Worm (Caenorhabditis elegans) whole organism, L1 larva: ENCODE measurements around the gene K02E11.7.

Source experiments
- C04F5.9 ChIP-seq: sonication (generic microtip); optimal IDR thresholded peaks from 2 replicates; lab custom pipeline; 2016; ENCODE audit warnings: missing genetic modification characterization, missing compliant biosample characterization
- C34B4.2 ChIP-seq: sonication (generic microtip); optimal IDR thresholded peaks from 2 replicates; lab custom pipeline; 2017; ENCODE audit warnings: mild to moderate bottlenecking, missing genetic modification characterization, missing compliant biosample characterization
- aha-1 ChIP-seq: fragments of 150-350 bp; optimal IDR thresholded peaks from 2 replicates; lab custom pipeline; 2014; ENCODE audit warnings: missing biosample characterization, missing genetic modification characterization
- ama-1 ChIP-seq: fragments of 150-350 bp; optimal IDR thresholded peaks from 2 replicates; lab custom pipeline; 2014
- ceh-8 ChIP-seq: fragments of 200-800 bp; sonication (Bioruptor generic); optimal IDR thresholded peaks from 2 replicates; lab custom pipeline; 2018; ENCODE audit warnings: mild to moderate bottlenecking, missing genetic modification characterization, moderate library complexity, missing compliant biosample characterization
- ceh-82 ChIP-seq, 3 experiments: fragments of 150-350 bp in 1 of 3; sonication (generic microtip) in 2 of 3; optimal IDR thresholded peaks; 2 replicates each; lab custom pipeline; 2014 to 2017; ENCODE audit warnings: missing biosample characterization in 3 of 3, missing genetic modification characterization in 3 of 3
- ceh-90 ChIP-seq: sonication (generic microtip); optimal IDR thresholded peaks from 2 replicates; lab custom pipeline; 2016; ENCODE audit warnings: missing genetic modification characterization, missing compliant biosample characterization
- efl-1 ChIP-seq, 4 experiments: fragments of 150-350 bp; optimal IDR thresholded peaks in 3 of 4; peaks in 1 of 4; 1 replicate in 1 of 4; 2 replicates in 3 of 4; lab custom pipeline; 2014; ENCODE audit warnings: missing biosample characterization in 2 of 4, missing genetic modification characterization in 2 of 4, missing genetic modification reagents in 2 of 4
- elt-2 ChIP-seq: sonication (generic microtip); optimal IDR thresholded peaks from 2 replicates; lab custom pipeline; 2016; ENCODE audit warnings: missing genetic modification characterization, mild to moderate bottlenecking, inconsistent platforms, missing compliant biosample characterization, missing genetic modification reagents
- elt-3 ChIP-seq, 6 experiments: fragments of 150-350 bp in 1 of 6; sonication (generic microtip); optimal IDR thresholded peaks; 2 replicates each; lab custom pipeline; 2017 to 2018; ENCODE audit warnings: missing biosample characterization in 6 of 6, missing genetic modification characterization in 6 of 6, inconsistent platforms in 1 of 6
- hlh-4 ChIP-seq: sonication (generic microtip); optimal IDR thresholded peaks from 2 replicates; lab custom pipeline; 2016; ENCODE audit warnings: mild to moderate bottlenecking, missing genetic modification characterization, missing compliant biosample characterization
- jun-1 ChIP-seq: fragments of 150-350 bp; optimal IDR thresholded peaks from 2 replicates; lab custom pipeline; 2014; ENCODE audit warnings: missing biosample characterization, missing genetic modification reagents, missing genetic modification characterization
- lin-35 ChIP-seq, 2 experiments: fragments of 150-350 bp; optimal IDR thresholded peaks; 2 replicates each; lab custom pipeline; 2014; ENCODE audit warnings: missing biosample characterization in 2 of 2, missing genetic modification characterization in 2 of 2, missing genetic modification reagents in 2 of 2
- nhr-12 ChIP-seq: sonication (generic microtip); optimal IDR thresholded peaks from 2 replicates; lab custom pipeline; 2017; ENCODE audit warnings: missing biosample characterization, missing genetic modification characterization
- nhr-19 ChIP-seq: fragments of 200-800 bp; sonication (Bioruptor generic); conservative IDR thresholded peaks from 2 replicates; pipeline ENCODE4 v1.3.6; 2022; ENCODE audit warnings: missing genetic modification characterization, missing compliant biosample characterization
- nhr-20 ChIP-seq: sonication (generic microtip); optimal IDR thresholded peaks from 2 replicates; lab custom pipeline; 2016; ENCODE audit warnings: mild to moderate bottlenecking, missing genetic modification characterization, missing compliant biosample characterization
- nhr-76 ChIP-seq: sonication (generic microtip); optimal IDR thresholded peaks from 2 replicates; lab custom pipeline; 2017; ENCODE audit warnings: missing biosample characterization, missing genetic modification characterization
- nhr-77 ChIP-seq: fragments of 150-350 bp; optimal IDR thresholded peaks from 2 replicates; lab custom pipeline; 2014; ENCODE audit warnings: missing biosample characterization, missing genetic modification characterization
- nhr-85 ChIP-seq: sonication (generic microtip); peaks from one replicate; lab custom pipeline; 2016; ENCODE audit warnings: missing genetic modification characterization, inconsistent platforms, missing compliant biosample characterization
- nhr-90 ChIP-seq: sonication (generic microtip); optimal IDR thresholded peaks from 2 replicates; lab custom pipeline; 2016; ENCODE audit warnings: mild to moderate bottlenecking, missing genetic modification characterization, missing compliant biosample characterization; ENCODE audit not compliant: poor library complexity
- pax-3 ChIP-seq: fragments of 200-800 bp; sonication (Bioruptor generic); optimal IDR thresholded peaks from 2 replicates; lab custom pipeline; 2018; ENCODE audit warnings: mild to moderate bottlenecking, missing genetic modification characterization, moderate library complexity, missing compliant biosample characterization
- rnt-1 ChIP-seq: sonication (generic microtip); optimal IDR thresholded peaks from 2 replicates; lab custom pipeline; 2016; ENCODE audit warnings: mild to moderate bottlenecking, missing genetic modification characterization, moderate library complexity, missing compliant biosample characterization
- skn-1 ChIP-seq: fragments of 150-350 bp; optimal IDR thresholded peaks from 2 replicates; lab custom pipeline; 2014; ENCODE audit warnings: missing biosample characterization, missing genetic modification characterization
- sox-4 ChIP-seq: sonication (generic microtip); optimal IDR thresholded peaks from 2 replicates; lab custom pipeline; 2016; ENCODE audit warnings: missing genetic modification characterization, missing compliant biosample characterization
- sptf-1 ChIP-seq: fragments of 150-350 bp; optimal IDR thresholded peaks from 2 replicates; lab custom pipeline; 2014; ENCODE audit warnings: missing biosample characterization, missing genetic modification characterization
- unc-130 ChIP-seq: fragments of 150-350 bp; optimal IDR thresholded peaks from 2 replicates; lab custom pipeline; 2017; ENCODE audit warnings: missing biosample characterization, missing genetic modification characterization, inconsistent platforms
- vab-15 ChIP-seq: sonication (generic microtip); optimal IDR thresholded peaks from 2 replicates; lab custom pipeline; 2017; ENCODE audit warnings: missing genotype, mild to moderate bottlenecking, missing genetic modification characterization, missing compliant biosample characterization
- ztf-11 ChIP-seq, 2 experiments: sonication (generic microtip); optimal IDR thresholded peaks; 2 replicates each; lab custom pipeline; 2016 to 2017; ENCODE audit warnings: missing genetic modification characterization in 2 of 2, missing biosample characterization in 1 of 2, missing compliant biosample characterization in 1 of 2
- ztf-4 ChIP-seq: fragments of 150-350 bp; optimal IDR thresholded peaks from 2 replicates; lab custom pipeline; 2014; ENCODE audit warnings: missing biosample characterization, missing genetic modification characterization

K02E11.7 gene

ce11 chrV:14254221-14254620, at the start of gene K02E11.7:
K02E11.7 (minus strand) TSS chrV:14254321.
- TF ChIP-seq skn-1 (tag; lab: Kevin White, UChicago) (no peak), pax-3 (tag; lab: Kevin White, UChicago) (peak; percentile 0)

- no peak for TF ChIP-seq nhr-76 (tag; lab: Kevin White, UChicago)
- TF ChIP-seq elt-2 (tag; lab: Kevin White, UChicago): peak; percentile 4
- no peak for TF ChIP-seq nhr-20 (tag; lab: Kevin White, UChicago)
- TF ChIP-seq ztf-11 (tag; optimal IDR thresholded peaks at IDR 0.05; lab: Kevin White, UChicago): no peak
These were observed 47.0 kb upstream of the K02E11.7 start, which contains the start of gene F14D7.6 for ce11 chrV:14301076-14301475. F14D7.6 (plus strand) TSS chrV:14301413.

- TF ChIP-seq vab-15 (tag; lab: Kevin White, UChicago) (no peak), efl-1 (optimal IDR thresholded peaks at IDR 0.05; lab: Kevin White, UChicago) (no peak), efl-1 (GFP tag; optimal IDR thresholded peaks at IDR 0.05 in 1 of 2; lab: Kevin White, UChicago) (peak in 1 of 2 experiments; percentile 49), sox-4 (tag; lab: Kevin White, UChicago) (no peak)
These were observed 45.5 kb upstream of the K02E11.7 start, which contains the start of the genes spig-3 and F14D7.12 for ce11 chrV:14299569-14300064. spig-3 (minus strand) TSS chrV:14299669. F14D7.12 (plus strand) TSS chrV:14300014.

- TF ChIP-seq nhr-90 (tag; lab: Kevin White, UChicago): no peak
- TF ChIP-seq jun-1: no peak
- no peak for TF ChIP-seq unc-130 (tag; lab: Kevin White, UChicago)
- no peak for TF ChIP-seq lin-35 (GFP tag; optimal IDR thresholded peaks at IDR 0.05; lab: Kevin White, UChicago)
- TF ChIP-seq nhr-12 (tag; lab: Kevin White, UChicago): no peak
- no peak for TF ChIP-seq ceh-82 (tag; optimal IDR thresholded peaks at IDR 0.05; lab: Kevin White, UChicago)
- no peak for TF ChIP-seq C34B4.2 (tag; lab: Kevin White, UChicago)
- TF ChIP-seq ceh-8 (GFP tag; lab: Kevin White, UChicago): no peak
- TF ChIP-seq skn-1 (tag; lab: Kevin White, UChicago): no peak
- TF ChIP-seq rnt-1 (tag; lab: Kevin White, UChicago): no peak
- no peak for TF ChIP-seq ama-1 (lab: Kevin White, UChicago)
- TF ChIP-seq hlh-4 (tag; lab: Kevin White, UChicago): no peak
- TF ChIP-seq nhr-19 (GFP tag; lab: Robert Waterston, UW): no peak
- TF ChIP-seq, all 84 proteins: peak for 0
These were observed 42.4 kb upstream of the K02E11.7 start, which contains the start of gene F14D7.3 for ce11 chrV:14296499-14296898. F14D7.3 (plus strand) TSS chrV:14296799.

ce11 chrV:14294396-14294795, 40.3 kb upstream of the K02E11.7 start, which contains the start of gene F14D7.9:
F14D7.9 (plus strand) TSS chrV:14294696.
- TF ChIP-seq ztf-4 (tag; lab: Kevin White, UChicago): no peak

- TF ChIP-seq nhr-20 (tag; lab: Kevin White, UChicago): no peak
These were observed 39.6 kb upstream of the K02E11.7 start, which contains the start of gene F14D7.2 for ce11 chrV:14293667-14294194. F14D7.2 (minus strand) TSS chrV:14293717.

ce11 chrV:14290636-14291035, 36.5 kb upstream of the K02E11.7 start, which contains the start of gene F14D7.18:
F14D7.18 (minus strand) TSS chrV:14290736.
- no peak for TF ChIP-seq elt-3 (tag; optimal IDR thresholded peaks at IDR 0.05; lab: Kevin White, UChicago)
- no peak for TF ChIP-seq unc-130 (tag; lab: Kevin White, UChicago)
- TF ChIP-seq sptf-1: no peak
- TF ChIP-seq ceh-90 (tag; lab: Kevin White, UChicago): no peak
- no peak for TF ChIP-seq nhr-77
- TF ChIP-seq aha-1: no peak
- TF ChIP-seq vab-15 (tag; lab: Kevin White, UChicago): no peak
- no peak for TF ChIP-seq nhr-85 (tag; lab: Kevin White, UChicago)
- no peak for TF ChIP-seq C04F5.9 (tag; lab: Kevin White, UChicago)
- TF ChIP-seq ceh-82 (tag; optimal IDR thresholded peaks at IDR 0.05; lab: Kevin White, UChicago): no peak
- no peak for TF ChIP-seq nhr-90 (tag; lab: Kevin White, UChicago)
